Worm (Caenorhabditis elegans): Measurements from ENCODE around the gene thn-5.

The thn-5 gene

ce11 chrIV:5281457-5281856 is 50.8 kb downstream of the thn-5 start:
- TF ChIP-seq mml-1 (tag; optimal IDR thresholded peaks at IDR 0.05): no peak
- TF ChIP-seq hmg-11 (tag; optimal IDR thresholded peaks at IDR 0.05): no peak
- no peak for TF ChIP-seq egl-27 (tag; optimal IDR thresholded peaks at IDR 0.05)
- TF ChIP-seq daf-12 (tag; optimal IDR thresholded peaks at IDR 0.05): no peak
- TF ChIP-seq tbx-2 (tag; optimal IDR thresholded peaks at IDR 0.05): no peak
- TF ChIP-seq fkh-10 (GFP tag; optimal IDR thresholded peaks at IDR 0.05): no peak
- TF ChIP-seq jun-1 (tag; optimal IDR thresholded peaks at IDR 0.05): no peak
- TF ChIP-seq elt-2 (tag; optimal IDR thresholded peaks at IDR 0.05): no peak
- TF ChIP-seq zag-1 (tag; optimal IDR thresholded peaks at IDR 0.05): no peak
- no peak for TF ChIP-seq nhr-43 (tag; optimal IDR thresholded peaks at IDR 0.05; ENCODE audit: poor library complexity, severe bottlenecking)
- no peak for TF ChIP-seq lin-15B (tag; optimal IDR thresholded peaks at IDR 0.05)
- TF ChIP-seq nhr-67 (tag; optimal IDR thresholded peaks at IDR 0.05): no peak
- TF ChIP-seq fkh-2 (tag; optimal IDR thresholded peaks at IDR 0.05): no peak
- TF ChIP-seq lsy-12 (tag; optimal IDR thresholded peaks at IDR 0.05): no peak
- no peak for TF ChIP-seq ceh-28 (tag; optimal IDR thresholded peaks at IDR 0.05)
- TF ChIP-seq mdl-1 (tag; optimal IDR thresholded peaks at IDR 0.05): no peak
- no peak for TF ChIP-seq ZK546.5 (tag; optimal IDR thresholded peaks at IDR 0.05)
- no peak for TF ChIP-seq nhr-23 (tag; optimal IDR thresholded peaks at IDR 0.05)
